Worm (Caenorhabditis elegans) whole organism, L1 larva: ENCODE measurements around the gene Y75B8A.24.

Source experiments
- mep-1 ChIP-seq: fragments of 150-350 bp; optimal IDR thresholded peaks from 2 replicates; lab custom pipeline; 2014; ENCODE audit warnings: missing biosample characterization, missing genetic modification characterization
- nhr-77 ChIP-seq: fragments of 150-350 bp; optimal IDR thresholded peaks from 2 replicates; lab custom pipeline; 2014; ENCODE audit warnings: missing biosample characterization, missing genetic modification characterization
- rnt-1 ChIP-seq: sonication (generic microtip); optimal IDR thresholded peaks from 2 replicates; lab custom pipeline; 2016; ENCODE audit warnings: mild to moderate bottlenecking, missing genetic modification characterization, moderate library complexity, missing compliant biosample characterization
- sptf-1 ChIP-seq: fragments of 150-350 bp; optimal IDR thresholded peaks from 2 replicates; lab custom pipeline; 2014; ENCODE audit warnings: missing biosample characterization, missing genetic modification characterization
- sup-37 ChIP-seq: fragments of 200-800 bp; sonication (Bioruptor generic); optimal IDR thresholded peaks from 2 replicates; lab custom pipeline; 2018; ENCODE audit warnings: mild to moderate bottlenecking, missing genetic modification characterization, missing compliant biosample characterization
- zag-1 ChIP-seq: fragments of 150-350 bp; optimal IDR thresholded peaks from 2 replicates; lab custom pipeline; 2014; ENCODE audit warnings: missing biosample characterization, missing genetic modification characterization
- ztf-4 ChIP-seq: fragments of 150-350 bp; optimal IDR thresholded peaks from 2 replicates; lab custom pipeline; 2014; ENCODE audit warnings: missing biosample characterization, missing genetic modification characterization

DNA sequence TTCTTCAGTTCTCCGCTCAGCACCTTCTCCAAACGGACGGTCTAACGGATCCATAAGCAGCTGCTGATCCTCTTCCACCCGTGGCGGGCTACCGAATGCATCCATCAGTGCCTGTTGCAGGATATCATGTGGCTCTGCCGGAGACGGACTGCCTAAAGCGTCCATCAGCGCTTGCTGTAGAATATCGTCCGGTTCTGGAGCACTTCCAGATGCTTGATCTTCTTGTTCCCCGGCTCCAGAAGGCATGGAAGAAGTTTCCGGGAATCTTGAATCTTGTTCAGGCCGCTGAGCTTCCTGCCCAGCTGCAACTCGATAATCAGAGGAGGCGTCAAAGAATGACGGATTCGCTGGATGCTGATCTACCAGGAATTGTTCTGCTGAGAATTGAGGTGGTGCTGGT, 68.3 kb downstream of the Y75B8A.24 start:
- TF ChIP-seq rnt-1 (no peak), sup-37 (GFP tag; lab: Kevin White, UChicago) (no peak), nhr-77 (no peak), ztf-4 (tag; lab: Kevin White, UChicago) (no peak), sptf-1 (no peak), zag-1 (tag; lab: Kevin White, UChicago) (no peak), mep-1 (tag; lab: Kevin White, UChicago) (no peak)
